Fruit fly (Drosophila melanogaster) whole organism: ENCODE measurements around the gene CG7443.

Source experiments
- CG8478 ChIP-seq: fragments of >200 bp; optimal IDR thresholded peaks from 2 replicates; lab custom pipeline; 2018; ENCODE audit warnings: inconsistent platforms
- Dll ChIP-seq: fragments of >200 bp; optimal IDR thresholded peaks from 2 replicates; lab custom pipeline; 2017
- EcR ChIP-seq, 2 experiments: fragments of >200 bp; optimal IDR thresholded peaks; 2 replicates each; lab custom pipeline; 2017; ENCODE audit warnings: missing biosample characterization in 2 of 2, missing genetic modification characterization in 2 of 2, missing genetic modification reagents in 2 of 2
- pan ChIP-seq: fragments of >200 bp; optimal IDR thresholded peaks from 2 replicates; lab custom pipeline; 2017
- psq ChIP-seq: fragments of >200 bp; optimal IDR thresholded peaks from 2 replicates; lab custom pipeline; 2017

- TF ChIP-seq EcR (GFP tag; optimal IDR thresholded peaks at IDR 0.05; lab: Kevin White, UChicago) (no peak), Dll (lab: Kevin White, UChicago) (no peak), pan (lab: Kevin White, UChicago) (no peak), psq (lab: Kevin White, UChicago) (no peak), CG8478 (lab: Kevin White, UChicago) (no peak)
Observed at dm6 chr3R:8303848-8304247, 20.3 kb upstream of the CG7443 start, which contains the start of gene nac.
